Worm (Caenorhabditis elegans) whole organism, L2 larva: ENCODE data around the gene syx-2.

Experiments used
- C34F6.9 ChIP-seq: fragments of 150-350 bp; optimal IDR thresholded peaks from 2 replicates; lab custom pipeline; 2014; ENCODE audit warnings: missing biosample characterization, missing genetic modification characterization
- F13H6.1 ChIP-seq: sonication (generic microtip); optimal IDR thresholded peaks from 2 replicates; lab custom pipeline; 2016; ENCODE audit warnings: missing genetic modification characterization, missing compliant biosample characterization
- R02D3.7 ChIP-seq: fragments of 150-350 bp; optimal IDR thresholded peaks from 2 replicates; lab custom pipeline; 2014; ENCODE audit warnings: missing biosample characterization, missing genetic modification characterization
- Y55F3AM.14 ChIP-seq: fragments of 200-800 bp; sonication (Bioruptor generic); optimal IDR thresholded peaks from 2 replicates; lab custom pipeline; 2018; ENCODE audit warnings: mild to moderate bottlenecking, missing genetic modification characterization, missing compliant biosample characterization
- ZK546.5 ChIP-seq: sonication (generic microtip); optimal IDR thresholded peaks from 2 replicates; lab custom pipeline; 2017; ENCODE audit warnings: missing biosample characterization, missing genetic modification characterization
- alr-1 ChIP-seq: fragments of 150-350 bp; optimal IDR thresholded peaks from 2 replicates; lab custom pipeline; 2014; ENCODE audit warnings: missing biosample characterization, missing genetic modification characterization
- blmp-1 ChIP-seq: sonication (generic microtip); optimal IDR thresholded peaks from 2 replicates; lab custom pipeline; 2017; ENCODE audit warnings: missing genetic modification characterization, mild to moderate bottlenecking, missing compliant biosample characterization, antibody characterized with exemption, moderate library complexity; ENCODE audit not compliant: insufficient read depth
- ceh-16 ChIP-seq: fragments of 150-350 bp; optimal IDR thresholded peaks from 2 replicates; lab custom pipeline; 2014; ENCODE audit warnings: missing biosample characterization, missing genetic modification characterization
- ceh-82 ChIP-seq: fragments of 150-350 bp; optimal IDR thresholded peaks from 2 replicates; lab custom pipeline; 2014; ENCODE audit warnings: missing biosample characterization, missing genetic modification characterization
- crh-2 ChIP-seq: sonication (generic microtip); optimal IDR thresholded peaks from 2 replicates; lab custom pipeline; 2017; ENCODE audit warnings: missing biosample characterization, missing genetic modification characterization
- dmd-4 ChIP-seq: sonication (generic microtip); optimal IDR thresholded peaks from 2 replicates; lab custom pipeline; 2017; ENCODE audit warnings: missing biosample characterization, missing genetic modification characterization
- egl-27 ChIP-seq: sonication (generic microtip); optimal IDR thresholded peaks from 3 replicates; lab custom pipeline; 2017; ENCODE audit warnings: missing biosample characterization, missing genetic modification reagents, missing genetic modification characterization
- elt-1 ChIP-seq: fragments of 150-350 bp; optimal IDR thresholded peaks from 2 replicates; lab custom pipeline; 2014; ENCODE audit warnings: missing biosample characterization, missing genetic modification characterization
- elt-3 ChIP-seq: sonication (generic microtip); optimal IDR thresholded peaks from 2 replicates; lab custom pipeline; 2017; ENCODE audit warnings: missing biosample characterization, missing genetic modification characterization
- fos-1 ChIP-seq: fragments of 150-350 bp; optimal IDR thresholded peaks from 2 replicates; lab custom pipeline; 2014; ENCODE audit warnings: missing biosample characterization, missing genetic modification characterization
- gmeb-1 ChIP-seq: fragments of 150-350 bp; optimal IDR thresholded peaks from 2 replicates; lab custom pipeline; 2014; ENCODE audit warnings: missing biosample characterization, missing genetic modification characterization
- lin-11 ChIP-seq: fragments of 150-350 bp; sonication (generic microtip); optimal IDR thresholded peaks from 2 replicates; lab custom pipeline; 2014; ENCODE audit warnings: missing biosample characterization, missing genetic modification characterization, inconsistent platforms, mixed read lengths
- lin-13 ChIP-seq: fragments of 150-350 bp; optimal IDR thresholded peaks from 2 replicates; lab custom pipeline; 2014; ENCODE audit warnings: missing biosample characterization, missing genetic modification reagents, missing genetic modification characterization
- lin-39 ChIP-seq: fragments of 150-350 bp; optimal IDR thresholded peaks from 2 replicates; lab custom pipeline; 2014; ENCODE audit warnings: missing biosample characterization, missing genetic modification reagents, missing genetic modification characterization
- lsy-2 ChIP-seq, 2 experiments: fragments of 150-350 bp in 1 of 2; sonication (generic microtip) in 1 of 2; optimal IDR thresholded peaks; 2 replicates each; lab custom pipeline; 2014 to 2017; ENCODE audit warnings: missing biosample characterization in 2 of 2, missing genetic modification characterization in 2 of 2
- mab-5 ChIP-seq: fragments of 150-350 bp; optimal IDR thresholded peaks from 2 replicates; lab custom pipeline; 2014; ENCODE audit warnings: missing biosample characterization, missing genetic modification characterization
- mbf-1 ChIP-seq: sonication (generic microtip); optimal IDR thresholded peaks from 2 replicates; lab custom pipeline; 2017; ENCODE audit warnings: missing biosample characterization, missing genetic modification characterization
- nhr-12 ChIP-seq: fragments of 150-350 bp; optimal IDR thresholded peaks from 2 replicates; lab custom pipeline; 2014; ENCODE audit warnings: missing biosample characterization, missing genetic modification characterization
- nhr-21 ChIP-seq: fragments of 150-350 bp; optimal IDR thresholded peaks from 2 replicates; lab custom pipeline; 2014; ENCODE audit warnings: missing biosample characterization, missing genetic modification characterization
- nhr-25 ChIP-seq: fragments of 150-350 bp; sonication (generic microtip); optimal IDR thresholded peaks from 3 replicates; lab custom pipeline; 2014; ENCODE audit warnings: missing biosample characterization, missing genetic modification characterization
- nhr-6 ChIP-seq: fragments of 150-350 bp; optimal IDR thresholded peaks from 2 replicates; lab custom pipeline; 2014; ENCODE audit warnings: missing biosample characterization, missing genetic modification characterization
- peb-1 ChIP-seq: fragments of 150-350 bp; optimal IDR thresholded peaks from 2 replicates; lab custom pipeline; 2014; ENCODE audit warnings: missing biosample characterization, missing genetic modification characterization
- sem-4 ChIP-seq: fragments of 150-350 bp; optimal IDR thresholded peaks from 2 replicates; lab custom pipeline; 2014; ENCODE audit warnings: missing biosample characterization, missing genetic modification reagents, missing genetic modification characterization
- skn-1 ChIP-seq: sonication (generic microtip); optimal IDR thresholded peaks from 2 replicates; lab custom pipeline; 2017; ENCODE audit warnings: missing biosample characterization, missing genetic modification characterization
- sma-3 ChIP-seq: sonication (generic microtip); optimal IDR thresholded peaks from 2 replicates; lab custom pipeline; 2016; ENCODE audit warnings: missing genetic modification reagents, missing genetic modification characterization, missing compliant biosample characterization
- sma-9 ChIP-seq, 2 experiments: fragments of 150-350 bp in 1 of 2; sonication (generic microtip) in 1 of 2; optimal IDR thresholded peaks; 2 replicates each; lab custom pipeline; 2014 to 2016; ENCODE audit warnings: missing genetic modification characterization in 2 of 2, mild to moderate bottlenecking in 1 of 2, missing biosample characterization in 1 of 2, missing compliant biosample characterization in 1 of 2, missing genetic modification reagents in 1 of 2, moderate library complexity in 1 of 2
- snpc-4 ChIP-seq: fragments of 150-350 bp; optimal IDR thresholded peaks from 2 replicates; lab custom pipeline; 2014; ENCODE audit warnings: missing biosample characterization, missing genetic modification characterization
- unc-62 ChIP-seq: fragments of 150-350 bp; optimal IDR thresholded peaks from 2 replicates; lab custom pipeline; 2014; ENCODE audit warnings: missing biosample characterization, missing genetic modification reagents, missing genetic modification characterization
- zag-1 ChIP-seq: fragments of 150-350 bp; optimal IDR thresholded peaks from 2 replicates; lab custom pipeline; 2014; ENCODE audit warnings: missing biosample characterization, missing genetic modification characterization
- ztf-11 ChIP-seq: sonication (generic microtip); optimal IDR thresholded peaks from 2 replicates; lab custom pipeline; 2017; ENCODE audit warnings: missing biosample characterization, missing genetic modification characterization
- ztf-4 ChIP-seq: fragments of 150-350 bp; optimal IDR thresholded peaks from 2 replicates; lab custom pipeline; 2014; ENCODE audit warnings: missing biosample characterization, missing genetic modification characterization

The syx-2 gene

DNA sequence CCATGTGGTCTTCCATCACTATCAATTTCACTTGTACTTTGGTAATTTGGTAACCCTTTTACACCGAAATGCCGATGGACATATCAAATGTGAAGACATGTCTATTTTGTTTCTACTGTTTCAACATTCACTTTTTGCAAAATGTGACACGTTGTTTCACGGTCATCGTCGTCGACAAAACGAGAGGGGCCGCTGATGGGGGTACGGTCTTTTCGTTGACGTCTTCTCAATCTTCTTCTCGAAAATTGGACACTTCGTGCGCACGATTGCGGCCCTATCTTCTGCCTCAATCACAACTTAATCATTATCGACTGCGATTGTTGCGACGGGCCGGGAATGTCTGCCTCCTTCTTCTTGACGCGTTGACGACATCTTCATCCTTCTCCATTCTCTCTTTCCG, 23.2 kb upstream of the syx-2 start (continued):
- no peak for TF ChIP-seq sem-4 (tag; lab: Kevin White, UChicago)
- TF ChIP-seq gmeb-1 (tag; lab: Kevin White, UChicago), result no peak

DNA sequence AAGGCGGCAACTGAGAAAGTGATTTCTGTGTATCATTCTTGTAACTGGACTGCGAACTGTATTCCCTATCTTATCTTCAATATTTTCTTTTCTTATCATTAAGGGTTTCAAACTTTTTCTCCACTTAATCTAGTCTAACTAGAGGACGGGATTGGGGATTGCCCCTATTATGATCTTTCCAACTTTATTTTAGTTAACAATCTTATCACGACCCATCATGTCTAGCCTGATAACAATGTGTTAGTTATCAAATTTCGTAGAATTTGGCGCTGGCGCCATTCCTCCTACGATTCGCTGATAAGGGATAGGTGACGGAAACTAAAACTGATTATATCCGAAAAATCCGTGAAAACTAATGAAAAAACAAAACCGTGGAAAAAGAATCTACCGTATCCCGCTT, 22.6 kb upstream of the syx-2 start:
- TF ChIP-seq ztf-11, result no peak
- no peak for TF ChIP-seq lin-39 (tag; lab: Kevin White, UChicago)
- no peak for TF ChIP-seq zag-1 (tag; lab: Kevin White, UChicago)
- no peak for TF ChIP-seq ceh-82 (tag; lab: Kevin White, UChicago)
- no peak for TF ChIP-seq C34F6.9 (tag; lab: Kevin White, UChicago)
- no peak for TF ChIP-seq blmp-1
- TF ChIP-seq dmd-4 (tag; lab: Kevin White, UChicago), result no peak
- TF ChIP-seq skn-1, result no peak
- no peak for TF ChIP-seq sem-4 (tag; lab: Kevin White, UChicago)
- TF ChIP-seq crh-2 (tag; lab: Kevin White, UChicago), result peak; percentile 22
- peak; percentile 59 for TF ChIP-seq elt-3 (tag; lab: Kevin White, UChicago)
- peak; percentile 17 for TF ChIP-seq sma-3 (GFP tag; lab: Kevin White, UChicago)
- peak; percentile 86 for TF ChIP-seq sma-9 (GFP tag; optimal IDR thresholded peaks at IDR 0.05; lab: Kevin White, UChicago)
- TF ChIP-seq sma-9 (tag; optimal IDR thresholded peaks at IDR 0.05; lab: Kevin White, UChicago), result no peak
- TF ChIP-seq peb-1, result no peak
- TF ChIP-seq nhr-6 (tag; lab: Kevin White, UChicago), result no peak
- peak; percentile 54 for TF ChIP-seq fos-1 (tag; lab: Kevin White, UChicago)
- TF ChIP-seq unc-62 (GFP tag; lab: Kevin White, UChicago), result no peak
- no peak for TF ChIP-seq Y55F3AM.14 (GFP tag; lab: Kevin White, UChicago)

DNA sequence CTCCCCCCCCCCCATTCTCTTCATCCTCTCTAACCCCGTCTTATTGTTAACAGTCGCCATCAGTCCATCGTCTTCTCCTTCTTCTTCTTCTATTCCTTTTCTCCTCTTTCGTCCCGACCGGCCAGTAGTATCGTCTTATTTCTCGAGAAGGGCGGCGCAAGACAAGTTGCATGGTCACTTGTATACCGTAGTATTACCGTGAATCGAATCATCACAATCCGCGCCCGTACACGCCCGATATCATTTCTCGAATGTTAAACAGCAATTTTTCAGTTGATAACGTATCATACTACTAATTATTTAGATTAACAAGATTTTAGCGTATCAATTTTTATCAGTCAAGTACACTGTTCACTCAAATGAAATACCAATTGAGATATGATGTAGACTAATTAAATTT, 22.0 kb upstream of the syx-2 start:
- TF ChIP-seq lin-11 (tag; lab: Kevin White, UChicago), result no peak
- no peak for TF ChIP-seq Y55F3AM.14 (GFP tag; lab: Kevin White, UChicago)
- TF ChIP-seq lsy-2 (tag; optimal IDR thresholded peaks at IDR 0.05; lab: Kevin White, UChicago), result peak in 1 of 2 experiments; percentile 31
- TF ChIP-seq nhr-21 (tag; lab: Kevin White, UChicago), result peak; percentile 33
- TF ChIP-seq elt-3 (tag; lab: Kevin White, UChicago), result peak; percentile 9
- no peak for TF ChIP-seq unc-62 (GFP tag; lab: Kevin White, UChicago)
- TF ChIP-seq, all 48 proteins: peak for 3

DNA sequence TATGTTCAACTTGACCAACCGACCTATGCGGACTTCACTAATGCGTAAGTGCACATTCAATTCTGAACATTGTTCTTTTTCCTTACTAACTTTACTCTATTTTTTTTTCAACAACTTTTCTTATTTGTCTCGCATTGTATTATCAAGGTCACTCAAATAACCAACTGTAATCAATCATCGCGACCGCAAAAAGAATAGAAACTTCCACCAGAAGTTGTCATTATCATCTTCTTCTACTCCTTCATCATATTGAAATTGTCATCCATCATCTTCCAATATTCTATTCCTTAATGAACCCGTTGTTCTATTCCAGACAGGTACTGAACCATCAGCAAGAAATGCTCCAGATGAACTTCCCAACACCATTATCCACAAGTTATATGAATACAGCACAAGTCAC, 20.6 kb upstream of the syx-2 start:
- no peak for TF ChIP-seq snpc-4 (tag; lab: Kevin White, UChicago)
- peak; percentile 19 for TF ChIP-seq nhr-25 (tag; lab: Kevin White, UChicago)
- no peak for TF ChIP-seq ZK546.5
- TF ChIP-seq lin-13 (GFP tag; lab: Kevin White, UChicago), result no peak
- no peak for TF ChIP-seq gmeb-1 (tag; lab: Kevin White, UChicago)
- no peak for TF ChIP-seq blmp-1
- peak; percentile 5 for TF ChIP-seq sma-3 (GFP tag; lab: Kevin White, UChicago)
- TF ChIP-seq ztf-11, result no peak
- TF ChIP-seq nhr-21 (tag; lab: Kevin White, UChicago), result peak; percentile 19
- no peak for TF ChIP-seq egl-27 (tag; lab: Kevin White, UChicago)
- TF ChIP-seq F13H6.1 (tag; lab: Kevin White, UChicago), result no peak
- TF ChIP-seq, all 48 proteins: peak for 3

DNA sequence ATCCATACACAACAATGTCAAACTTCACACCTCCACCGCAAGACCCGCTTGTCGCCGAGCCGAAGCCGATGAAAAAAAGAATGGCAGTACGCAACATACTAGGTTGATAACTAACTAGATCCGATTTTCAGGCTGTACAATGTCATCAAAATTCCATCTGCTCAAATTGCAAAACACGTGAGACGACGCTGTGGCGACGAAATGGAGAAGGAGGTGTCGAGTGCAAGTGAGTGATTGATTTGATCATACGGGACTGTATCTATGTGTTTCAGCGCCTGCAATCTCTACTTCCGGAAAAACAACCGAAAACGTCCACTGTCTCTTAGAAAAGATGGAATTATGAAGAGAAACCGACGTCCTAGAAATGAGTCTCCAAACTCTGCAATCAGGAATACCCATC, 19.7 kb upstream of the syx-2 start:
- TF ChIP-seq elt-1 (tag; lab: Kevin White, UChicago), result no peak
- no peak for TF ChIP-seq gmeb-1 (tag; lab: Kevin White, UChicago)
- TF ChIP-seq nhr-21 (tag; lab: Kevin White, UChicago), result peak; percentile 9

DNA sequence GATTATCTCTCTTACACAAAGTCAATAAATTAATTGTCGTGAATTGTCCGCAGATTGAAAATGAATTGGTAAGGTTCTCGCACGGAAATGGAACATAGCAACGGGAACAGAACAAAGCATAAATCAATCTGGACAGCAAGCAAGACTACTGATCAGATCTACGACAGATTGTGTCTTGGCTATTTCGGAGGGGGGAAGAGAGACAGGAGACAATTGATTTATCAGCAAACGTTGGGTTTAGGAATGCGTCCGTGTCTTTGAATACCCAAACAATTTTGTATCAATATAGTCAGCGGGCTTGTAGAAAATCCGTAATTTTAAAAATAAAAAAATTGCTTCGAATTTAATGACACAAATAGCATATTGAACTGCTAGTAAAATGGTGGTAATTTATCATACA, 18.7 kb upstream of the syx-2 start:
- peak; percentile 83 for TF ChIP-seq nhr-21 (tag; lab: Kevin White, UChicago)
- peak; percentile 67 for TF ChIP-seq ceh-16 (tag; lab: Kevin White, UChicago)
- no peak for TF ChIP-seq nhr-12 (tag; lab: Kevin White, UChicago)
- TF ChIP-seq nhr-25 (tag; lab: Kevin White, UChicago), result peak; percentile 43
- TF ChIP-seq sem-4 (tag; lab: Kevin White, UChicago), result peak; percentile 38
- no peak for TF ChIP-seq R02D3.7 (tag; lab: Kevin White, UChicago)
- no peak for TF ChIP-seq Y55F3AM.14 (GFP tag; lab: Kevin White, UChicago)
- TF ChIP-seq sma-3 (GFP tag; lab: Kevin White, UChicago), result peak; percentile 62
- peak; percentile 37 for TF ChIP-seq ztf-4
- TF ChIP-seq fos-1 (tag; lab: Kevin White, UChicago), result peak; percentile 7
- TF ChIP-seq C34F6.9 (tag; lab: Kevin White, UChicago), result peak; percentile 9
- TF ChIP-seq lsy-2 (tag; optimal IDR thresholded peaks at IDR 0.05; lab: Kevin White, UChicago), result peak in 1 of 2 experiments; percentile 27
- TF ChIP-seq alr-1 (tag; lab: Kevin White, UChicago), result no peak
- TF ChIP-seq mab-5 (tag; lab: Kevin White, UChicago), result peak; percentile 41
- TF ChIP-seq gmeb-1 (tag; lab: Kevin White, UChicago), result no peak
- peak; percentile 48 for TF ChIP-seq sma-9 (GFP tag; optimal IDR thresholded peaks at IDR 0.05; lab: Kevin White, UChicago)
- TF ChIP-seq sma-9 (tag; optimal IDR thresholded peaks at IDR 0.05; lab: Kevin White, UChicago), result no peak
- TF ChIP-seq mbf-1, result no peak
- TF ChIP-seq, all 48 proteins: peak for 11
